Worm (Caenorhabditis elegans): Measurements from ENCODE around the gene madf-4.
A peak's percentile ranks its signal among the peaks of the same experiment; 100 is the strongest.

DNA sequence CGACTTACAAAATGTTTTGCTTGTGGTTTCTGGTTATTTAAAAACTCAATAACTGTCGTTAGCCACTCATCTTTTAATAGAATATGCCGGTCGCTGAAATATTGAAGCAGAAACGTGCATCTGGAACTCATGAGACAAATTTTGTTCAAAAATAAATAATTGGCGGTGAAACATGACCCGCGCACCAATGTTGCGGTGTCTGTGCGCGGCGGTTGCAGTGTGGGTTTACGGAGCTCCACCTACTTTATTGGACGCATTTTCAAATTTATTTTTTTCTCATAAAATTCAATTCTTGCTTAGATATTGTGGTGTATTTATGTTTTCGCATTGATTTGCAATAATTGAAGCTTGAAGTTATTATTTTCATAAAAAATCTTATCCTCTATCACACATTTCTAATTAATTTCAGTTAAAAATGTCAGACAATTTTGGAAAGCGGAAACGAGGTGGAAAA is 31.7 kb downstream of the madf-4 start, which contains the start of the genes rmh-2 and suds-3:
- TF ChIP-seq ztf-4 (tag; optimal IDR thresholded peaks at IDR 0.05) (no peak), nhr-28 (tag; optimal IDR thresholded peaks at IDR 0.05) (no peak), R02D3.7 (tag; optimal IDR thresholded peaks at IDR 0.05) (peak; percentile 92), nhr-76 (tag; optimal IDR thresholded peaks at IDR 0.05) (no peak), aly-2 (tag; optimal IDR thresholded peaks at IDR 0.05) (no peak), ceh-9 (tag; optimal IDR thresholded peaks at IDR 0.05) (no peak), ceh-28 (tag; optimal IDR thresholded peaks at IDR 0.05) (no peak), elt-3 (tag; optimal IDR thresholded peaks at IDR 0.05) (no peak), sea-2 (GFP tag; optimal IDR thresholded peaks at IDR 0.05) (no peak), snpc-4 (tag; optimal IDR thresholded peaks at IDR 0.05) (no peak), unc-39 (tag; optimal IDR thresholded peaks at IDR 0.05) (no peak), mdl-1 (tag; optimal IDR thresholded peaks at IDR 0.05) (no peak), elt-2 (tag; optimal IDR thresholded peaks at IDR 0.05) (peak; percentile 18)

Data from whole organism, L3 larva.